Worm (Caenorhabditis elegans) whole organism, late embryonic: ENCODE measurements around the gene B0416.2.

Experiments used
- ceh-45 ChIP-seq: fragments of 200-800 bp; sonication (Bioruptor generic); IDR thresholded peaks from 2 replicates; pipeline ENCODE4 v1.3.6; 2022; ENCODE audit warnings: missing genetic modification reagents, missing genetic modification characterization, missing compliant biosample characterization
- elt-2 ChIP-seq: sonication (generic microtip); optimal IDR thresholded peaks from 2 replicates; lab custom pipeline; 2016; ENCODE audit warnings: missing genetic modification reagents, missing genetic modification characterization, missing compliant biosample characterization
- fkh-10 ChIP-seq: fragments of 150-350 bp; optimal IDR thresholded peaks from 2 replicates; lab custom pipeline; 2014; ENCODE audit warnings: missing biosample characterization, missing genetic modification reagents, missing genetic modification characterization
- nhr-11 ChIP-seq: fragments of 150-350 bp; optimal IDR thresholded peaks from 2 replicates; lab custom pipeline; 2014; ENCODE audit warnings: missing biosample characterization, missing genetic modification characterization
- pax-1 ChIP-seq: fragments of 150-350 bp; optimal IDR thresholded peaks from 2 replicates; lab custom pipeline; 2014; ENCODE audit warnings: missing biosample characterization, missing genetic modification characterization
- pqm-1 ChIP-seq: sonication (generic microtip); optimal IDR thresholded peaks from 2 replicates; lab custom pipeline; 2016; ENCODE audit warnings: missing genetic modification characterization, missing compliant biosample characterization
- ref-2 ChIP-seq: sonication (generic microtip); optimal IDR thresholded peaks from 2 replicates; lab custom pipeline; 2016; ENCODE audit warnings: missing genetic modification characterization, missing compliant biosample characterization
- unc-42 ChIP-seq: sonication (generic microtip); optimal IDR thresholded peaks from 2 replicates; lab custom pipeline; 2016; ENCODE audit warnings: missing genotype, missing genetic modification characterization, missing compliant biosample characterization

- no peak for TF ChIP-seq unc-42 (tag; lab: Kevin White, UChicago)
- TF ChIP-seq ref-2 (tag; lab: Kevin White, UChicago) = no peak
- TF ChIP-seq pqm-1 (tag; lab: Kevin White, UChicago) = no peak
- no peak for TF ChIP-seq ceh-45 (GFP tag; lab: Robert Waterston, UW)
- TF ChIP-seq fkh-10 = no peak
- no peak for TF ChIP-seq elt-2 (tag; lab: Kevin White, UChicago)
- no peak for TF ChIP-seq nhr-11 (tag; lab: Kevin White, UChicago)
- no peak for TF ChIP-seq pax-1 (tag; lab: Kevin White, UChicago)
Observed at ce11 chrX:9336227-9336626, 37.3 kb downstream of the B0416.2 start.
